Worm (Caenorhabditis elegans) whole organism, L3 larva: Measurements from ENCODE around the gene Y38H8A.1.
A peak's percentile ranks its signal among the peaks of the same experiment; 100 is the strongest.

Experiments
- R02D3.7 ChIP-seq: fragments of 150-350 bp; optimal IDR thresholded peaks from 2 replicates; lab custom pipeline; 2014; ENCODE audit warnings: missing biosample characterization, missing genetic modification characterization
- ZK546.5 ChIP-seq: sonication (generic microtip); optimal IDR thresholded peaks from 2 replicates; lab custom pipeline; 2017; ENCODE audit warnings: missing biosample characterization, missing genetic modification characterization
- aly-2 ChIP-seq: fragments of 150-350 bp; optimal IDR thresholded peaks from 2 replicates; lab custom pipeline; 2014; ENCODE audit warnings: missing biosample characterization, missing genetic modification characterization
- ama-1 ChIP-seq: fragments of 150-350 bp; optimal IDR thresholded peaks from 2 replicates; lab custom pipeline; 2018
- ceh-28 ChIP-seq: fragments of 150-350 bp; optimal IDR thresholded peaks from 2 replicates; lab custom pipeline; 2014; ENCODE audit warnings: missing biosample characterization, missing genetic modification reagents, missing genetic modification characterization
- ceh-82 ChIP-seq: fragments of 150-350 bp; optimal IDR thresholded peaks from 2 replicates; lab custom pipeline; 2014; ENCODE audit warnings: missing biosample characterization, missing genetic modification characterization
- ceh-9 ChIP-seq: sonication (generic microtip); optimal IDR thresholded peaks from 2 replicates; lab custom pipeline; 2018; ENCODE audit warnings: missing biosample characterization, missing genetic modification characterization
- daf-12 ChIP-seq: fragments of 150-350 bp; optimal IDR thresholded peaks from 2 replicates; lab custom pipeline; 2014; ENCODE audit warnings: missing biosample characterization, missing genetic modification reagents, missing genetic modification characterization
- egl-27 ChIP-seq: sonication (generic microtip); optimal IDR thresholded peaks from 4 replicates; lab custom pipeline; 2017; ENCODE audit warnings: missing biosample characterization, missing genetic modification reagents, missing genetic modification characterization
- elt-1 ChIP-seq: fragments of 150-350 bp; optimal IDR thresholded peaks from 2 replicates; lab custom pipeline; 2014; ENCODE audit warnings: missing biosample characterization, missing genetic modification characterization
- elt-2 ChIP-seq: sonication (generic microtip); optimal IDR thresholded peaks from 2 replicates; lab custom pipeline; 2016; ENCODE audit warnings: missing genetic modification reagents, mild to moderate bottlenecking, missing genetic modification characterization, missing compliant biosample characterization
- elt-3 ChIP-seq, 3 experiments: fragments of 150-350 bp in 1 of 3; sonication (generic microtip) in 2 of 3; optimal IDR thresholded peaks; 2 replicates in 2 of 3; 4 replicates in 1 of 3; lab custom pipeline; 2014 to 2017; ENCODE audit warnings: missing biosample characterization in 3 of 3, missing genetic modification characterization in 3 of 3
- fkh-10 ChIP-seq: sonication (generic microtip); optimal IDR thresholded peaks from 2 replicates; lab custom pipeline; 2017; ENCODE audit warnings: missing biosample characterization, missing genetic modification reagents, missing genetic modification characterization
- fos-1 ChIP-seq: fragments of 150-350 bp; optimal IDR thresholded peaks from 2 replicates; lab custom pipeline; 2014; ENCODE audit warnings: missing biosample characterization, missing genetic modification characterization
- hmg-11 ChIP-seq: sonication (generic microtip); optimal IDR thresholded peaks from 2 replicates; lab custom pipeline; 2016; ENCODE audit warnings: missing genetic modification characterization, missing compliant biosample characterization
- jun-1 ChIP-seq: fragments of 150-350 bp; optimal IDR thresholded peaks from 2 replicates; lab custom pipeline; 2014; ENCODE audit warnings: missing biosample characterization, missing genetic modification reagents, missing genetic modification characterization
- lin-15B ChIP-seq: fragments of 150-350 bp; optimal IDR thresholded peaks from 2 replicates; lab custom pipeline; 2014; ENCODE audit warnings: missing biosample characterization, missing genetic modification characterization
- lin-39 ChIP-seq: fragments of 150-350 bp; optimal IDR thresholded peaks from 2 replicates; lab custom pipeline; 2018; ENCODE audit warnings: missing biosample characterization, missing genetic modification reagents, missing genetic modification characterization
- mdl-1 ChIP-seq: fragments of 150-350 bp; optimal IDR thresholded peaks from 2 replicates; lab custom pipeline; 2014; ENCODE audit warnings: missing biosample characterization, missing genetic modification characterization
- nfya-1 ChIP-seq: sonication (generic microtip); optimal IDR thresholded peaks from 2 replicates; lab custom pipeline; 2017; ENCODE audit warnings: missing genetic modification characterization, mild to moderate bottlenecking, missing compliant biosample characterization, antibody characterized with exemption, moderate library complexity; ENCODE audit not compliant: insufficient read depth
- nhr-11 ChIP-seq: fragments of 150-350 bp; optimal IDR thresholded peaks from 2 replicates; lab custom pipeline; 2014; ENCODE audit warnings: missing biosample characterization, missing genetic modification characterization
- nhr-12 ChIP-seq: fragments of 150-350 bp; optimal IDR thresholded peaks from 2 replicates; lab custom pipeline; 2014; ENCODE audit warnings: missing biosample characterization, missing genetic modification characterization
- nhr-23 ChIP-seq: fragments of 150-350 bp; optimal IDR thresholded peaks from 2 replicates; lab custom pipeline; 2014; ENCODE audit warnings: missing biosample characterization, missing genetic modification reagents, missing genetic modification characterization
- nhr-237 ChIP-seq: fragments of 150-350 bp; optimal IDR thresholded peaks from 2 replicates; lab custom pipeline; 2014; ENCODE audit warnings: missing biosample characterization, missing genetic modification characterization
- nhr-25 ChIP-seq: sonication (generic microtip); optimal IDR thresholded peaks from 2 replicates; lab custom pipeline; 2017; ENCODE audit warnings: missing biosample characterization, missing genetic modification characterization
- nhr-28 ChIP-seq: fragments of 150-350 bp; optimal IDR thresholded peaks from 2 replicates; lab custom pipeline; 2014; ENCODE audit warnings: missing biosample characterization, missing genetic modification characterization
- nhr-43 ChIP-seq: sonication (generic microtip); optimal IDR thresholded peaks from 2 replicates; lab custom pipeline; 2016; ENCODE audit warnings: mild to moderate bottlenecking, missing genetic modification characterization, missing compliant biosample characterization; ENCODE audit not compliant: poor library complexity, severe bottlenecking
- nhr-76 ChIP-seq: fragments of 150-350 bp; sonication (generic microtip); optimal IDR thresholded peaks from 5 replicates; lab custom pipeline; 2014; ENCODE audit warnings: missing biosample characterization, missing genetic modification characterization
- nhr-77 ChIP-seq: fragments of 150-350 bp; optimal IDR thresholded peaks from 2 replicates; lab custom pipeline; 2014; ENCODE audit warnings: missing biosample characterization, missing genetic modification characterization
- pha-4 ChIP-seq: fragments of 150-350 bp; optimal IDR thresholded peaks from 2 replicates; lab custom pipeline; 2014; ENCODE audit warnings: missing biosample characterization, missing genetic modification reagents, missing genetic modification characterization
- pqm-1 ChIP-seq: fragments of 150-350 bp; optimal IDR thresholded peaks from 2 replicates; lab custom pipeline; 2017; ENCODE audit warnings: missing biosample characterization, missing genetic modification characterization, inconsistent platforms
- sea-2 ChIP-seq: fragments of 150-350 bp; sonication (generic microtip); optimal IDR thresholded peaks from 4 replicates; lab custom pipeline; 2014; ENCODE audit warnings: missing biosample characterization, missing genetic modification reagents, missing genetic modification characterization
- skn-1 ChIP-seq: fragments of 150-350 bp; optimal IDR thresholded peaks from 2 replicates; lab custom pipeline; 2014; ENCODE audit warnings: missing biosample characterization, missing genetic modification characterization
- snpc-4 ChIP-seq: fragments of 150-350 bp; optimal IDR thresholded peaks from 2 replicates; lab custom pipeline; 2014; ENCODE audit warnings: missing biosample characterization, missing genetic modification characterization
- tbx-2 ChIP-seq: sonication (generic microtip); optimal IDR thresholded peaks from 2 replicates; lab custom pipeline; 2016; ENCODE audit warnings: mild to moderate bottlenecking, missing genetic modification characterization, missing compliant biosample characterization
- unc-39 ChIP-seq: sonication (generic microtip); optimal IDR thresholded peaks from 4 replicates; lab custom pipeline; 2017; ENCODE audit warnings: missing biosample characterization, missing genetic modification characterization
- unc-62 ChIP-seq: fragments of 150-350 bp; sonication (generic microtip); optimal IDR thresholded peaks from 4 replicates; lab custom pipeline; 2014; ENCODE audit warnings: missing biosample characterization, missing genetic modification reagents, missing genetic modification characterization
- zag-1 ChIP-seq: fragments of 150-350 bp; optimal IDR thresholded peaks from 2 replicates; lab custom pipeline; 2014; ENCODE audit warnings: missing biosample characterization, missing genetic modification characterization
- ztf-4 ChIP-seq: fragments of 150-350 bp; optimal IDR thresholded peaks from 2 replicates; lab custom pipeline; 2014; ENCODE audit warnings: missing biosample characterization, missing genetic modification characterization

Gene Y38H8A.1

ce11 chrIV:13487019-13487418 lies 4.5 kb downstream of the Y38H8A.1 start:
- TF ChIP-seq elt-1 (tag; lab: Kevin White, UChicago) (no peak), pha-4 (no peak), jun-1 (tag; lab: Kevin White, UChicago) (no peak), nhr-11 (tag; lab: Kevin White, UChicago) (no peak), skn-1 (tag; lab: Kevin White, UChicago) (no peak), nfya-1 (tag; lab: Kevin White, UChicago) (no peak), daf-12 (no peak), lin-15B (tag; lab: Kevin White, UChicago) (no peak), lin-39 (no peak), egl-27 (tag; lab: Kevin White, UChicago) (no peak), elt-3 (tag; optimal IDR thresholded peaks at IDR 0.05; lab: Kevin White, UChicago) (no peak), nhr-43 (tag; lab: Kevin White, UChicago) (no peak), nhr-76 (no peak), pqm-1 (tag; lab: Kevin White, UChicago) (no peak), R02D3.7 (tag; lab: Kevin White, UChicago) (no peak), aly-2 (tag; lab: Kevin White, UChicago) (no peak), tbx-2 (no peak), ztf-4 (no peak), nhr-12 (tag; lab: Kevin White, UChicago) (no peak), nhr-23 (tag; lab: Kevin White, UChicago) (no peak)

DNA sequence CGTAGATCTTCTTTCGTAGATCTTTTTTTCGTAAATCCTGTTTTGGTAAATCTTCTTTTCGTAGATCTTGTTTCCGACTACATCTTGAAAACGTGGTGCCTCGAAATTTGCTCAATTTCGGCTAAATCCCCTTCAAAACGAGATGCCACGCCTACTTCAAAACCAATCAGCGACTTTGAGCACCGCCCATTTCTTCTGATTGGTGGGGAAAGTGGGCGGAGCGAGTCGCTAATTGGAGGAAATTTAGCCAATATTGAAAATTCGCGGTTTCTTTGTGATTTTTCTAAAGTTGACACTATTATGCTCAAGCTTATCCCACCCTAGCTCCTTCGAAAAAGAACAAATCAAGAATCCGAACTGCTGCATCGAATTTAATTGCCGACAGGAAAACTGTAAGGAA lies 5.0 kb downstream of the Y38H8A.1 start:
- no peak for TF ChIP-seq nhr-28
- TF ChIP-seq nfya-1 (tag; lab: Kevin White, UChicago) = peak; percentile 89

DNA sequence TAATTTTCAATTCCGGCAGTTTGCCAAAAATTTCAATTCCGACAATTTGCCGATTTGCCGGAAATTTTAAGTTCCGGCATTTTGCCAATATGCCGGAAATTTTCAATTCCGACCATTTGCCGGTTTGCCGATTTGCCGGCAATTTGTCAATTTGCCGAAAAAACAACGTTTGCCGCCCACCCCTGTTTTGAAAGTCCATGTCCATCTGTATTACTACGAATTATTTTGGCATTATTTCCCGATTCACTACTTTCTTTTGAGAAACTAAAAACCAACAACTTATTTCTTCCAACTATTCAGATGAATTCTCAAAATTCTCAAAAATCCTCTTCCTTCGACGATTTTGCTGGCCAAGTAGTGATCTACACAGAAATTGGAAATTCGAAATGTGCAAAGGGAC lies 9.7 kb downstream of the Y38H8A.1 start, which contains the start of gene Y45F10A.7:
TSS of gene Y45F10A.7 (plus strand) at position 301 of the 400 bp plus-strand sequence.
- no peak for TF ChIP-seq ama-1 (lab: Kevin White, UChicago)
- TF ChIP-seq ceh-28 (tag; lab: Kevin White, UChicago) = no peak
- TF ChIP-seq hmg-11 (tag; lab: Kevin White, UChicago) = no peak
- TF ChIP-seq sea-2 (GFP tag; lab: Kevin White, UChicago) = no peak
- no peak for TF ChIP-seq R02D3.7 (tag; lab: Kevin White, UChicago)
- no peak for TF ChIP-seq skn-1 (tag; lab: Kevin White, UChicago)
- no peak for TF ChIP-seq nhr-77
- TF ChIP-seq fos-1 (tag; lab: Kevin White, UChicago) = no peak
- no peak for TF ChIP-seq ceh-82 (tag; lab: Kevin White, UChicago)
- no peak for TF ChIP-seq nhr-76
- no peak for TF ChIP-seq nhr-43 (tag; lab: Kevin White, UChicago)
- no peak for TF ChIP-seq zag-1 (tag; lab: Kevin White, UChicago)
- TF ChIP-seq nhr-237 = no peak
- TF ChIP-seq nhr-25 (tag; lab: Kevin White, UChicago) = no peak
- TF ChIP-seq unc-62 = no peak
- no peak for TF ChIP-seq nhr-12 (tag; lab: Kevin White, UChicago)
- no peak for TF ChIP-seq mdl-1 (tag; lab: Kevin White, UChicago)
- no peak for TF ChIP-seq nhr-11 (tag; lab: Kevin White, UChicago)

DNA sequence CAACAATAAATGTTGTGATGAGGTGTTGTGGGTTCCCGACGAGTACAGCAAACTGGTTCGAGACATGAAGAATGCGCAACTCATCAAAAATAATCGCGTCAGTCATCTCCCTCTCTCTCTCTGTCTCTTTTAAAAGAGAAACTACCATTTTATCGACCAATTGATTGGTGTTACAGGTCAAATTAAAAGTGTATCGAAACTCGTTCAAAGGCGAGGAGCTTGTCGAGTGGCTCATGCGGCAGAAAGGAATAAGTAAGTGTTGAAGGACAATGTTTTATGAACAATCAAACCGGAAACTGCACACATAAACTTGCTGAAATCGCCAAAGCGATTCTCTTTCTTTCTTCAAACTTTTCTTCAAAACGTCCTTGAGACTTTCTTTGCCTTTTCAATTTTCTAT lies 11.2 kb downstream of the Y38H8A.1 start:
- TF ChIP-seq aly-2 (tag; lab: Kevin White, UChicago) (no peak), elt-1 (tag; lab: Kevin White, UChicago) (no peak), unc-39 (tag; lab: Kevin White, UChicago) (no peak), elt-2 (tag; lab: Kevin White, UChicago) (no peak), zag-1 (tag; lab: Kevin White, UChicago) (no peak), fos-1 (tag; lab: Kevin White, UChicago) (no peak), skn-1 (tag; lab: Kevin White, UChicago) (no peak), ZK546.5 (tag; lab: Kevin White, UChicago) (no peak), fkh-10 (GFP tag; lab: Kevin White, UChicago) (no peak), nhr-237 (no peak), nhr-25 (tag; lab: Kevin White, UChicago) (no peak), snpc-4 (tag; lab: Kevin White, UChicago) (no peak), lin-15B (tag; lab: Kevin White, UChicago) (no peak), hmg-11 (tag; lab: Kevin White, UChicago) (no peak), ceh-9 (tag; lab: Kevin White, UChicago) (no peak), nhr-76 (no peak), pha-4 (no peak), daf-12 (no peak), sea-2 (GFP tag; lab: Kevin White, UChicago) (no peak)
